Worm (Caenorhabditis elegans) whole organism, L4 larva: ENCODE results near the gene rin-1.

Experiments
- aly-2 ChIP-seq: sonication (generic microtip); optimal IDR thresholded peaks from 2 replicates; lab custom pipeline; 2018; ENCODE audit warnings: missing biosample characterization, missing genetic modification characterization
- daf-19 ChIP-seq: fragments of 200-800 bp; sonication (Bioruptor generic); conservative IDR thresholded peaks from 2 replicates; pipeline ENCODE4 v1.3.6; 2022; ENCODE audit warnings: missing genetic modification characterization, missing compliant biosample characterization
- dpl-1 ChIP-seq: fragments of 150-350 bp; optimal IDR thresholded peaks from 2 replicates; lab custom pipeline; 2014; ENCODE audit warnings: missing biosample characterization, missing genetic modification reagents, missing genetic modification characterization
- egl-27 ChIP-seq: sonication (generic microtip); optimal IDR thresholded peaks from 3 replicates; lab custom pipeline; 2017; ENCODE audit warnings: missing biosample characterization, missing genetic modification reagents, missing genetic modification characterization
- fos-1 ChIP-seq: fragments of 150-350 bp; optimal IDR thresholded peaks from 2 replicates; lab custom pipeline; 2014; ENCODE audit warnings: missing biosample characterization, missing genetic modification characterization
- gei-8 ChIP-seq: fragments of 200-800 bp; sonication (Bioruptor generic); optimal IDR thresholded peaks from 2 replicates; lab custom pipeline; 2018; ENCODE audit warnings: mild to moderate bottlenecking, missing genetic modification characterization, missing compliant biosample characterization
- lin-13 ChIP-seq: fragments of 150-350 bp; optimal IDR thresholded peaks from 2 replicates; lab custom pipeline; 2014; ENCODE audit warnings: missing biosample characterization, missing genetic modification reagents, missing genetic modification characterization
- lin-39 ChIP-seq: fragments of 150-350 bp; optimal IDR thresholded peaks from 2 replicates; lab custom pipeline; 2014; ENCODE audit warnings: missing biosample characterization, missing genetic modification reagents, missing genetic modification characterization
- nhr-11 ChIP-seq: fragments of 150-350 bp; optimal IDR thresholded peaks from 2 replicates; lab custom pipeline; 2014; ENCODE audit warnings: missing biosample characterization, missing genetic modification characterization
- nhr-76 ChIP-seq: fragments of 150-350 bp; optimal IDR thresholded peaks from 2 replicates; lab custom pipeline; 2014; ENCODE audit warnings: missing biosample characterization, missing genetic modification characterization
- nhr-77 ChIP-seq: fragments of 150-350 bp; optimal IDR thresholded peaks from 2 replicates; lab custom pipeline; 2014; ENCODE audit warnings: missing biosample characterization, missing genetic modification characterization
- skn-1 ChIP-seq: fragments of 150-350 bp; optimal IDR thresholded peaks from 2 replicates; lab custom pipeline; 2014; ENCODE audit warnings: missing biosample characterization, missing genetic modification characterization

DNA sequence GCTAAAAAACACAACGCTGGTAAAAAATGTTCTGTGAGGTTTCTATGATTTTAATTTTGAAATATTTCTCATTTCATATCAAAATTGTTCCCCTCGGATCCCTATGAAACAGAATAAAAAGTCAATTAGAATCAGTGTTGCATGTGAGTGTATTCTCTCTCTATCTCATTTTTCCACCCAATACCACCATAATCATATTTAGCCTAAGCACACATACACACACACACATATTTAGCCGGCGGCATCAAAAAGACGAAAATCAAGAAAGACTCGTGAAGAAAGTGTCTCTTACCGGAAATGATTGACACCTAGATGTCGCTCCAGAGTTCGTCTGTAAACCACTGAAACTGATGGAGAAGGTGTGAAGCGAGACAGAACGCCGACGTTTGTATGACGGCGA, 38.9 kb upstream of the rin-1 start:
- TF ChIP-seq daf-19 (GFP tag; lab: Robert Waterston, UW) (no peak), fos-1 (no peak), gei-8 (no peak), lin-39 (no peak), aly-2 (no peak), skn-1 (tag; lab: Kevin White, UChicago) (no peak), nhr-77 (tag; lab: Kevin White, UChicago) (no peak), nhr-76 (tag; lab: Kevin White, UChicago) (no peak), lin-13 (GFP tag; lab: Kevin White, UChicago) (no peak), egl-27 (tag; lab: Kevin White, UChicago) (no peak), dpl-1 (no peak), nhr-11 (no peak)
